Fruit fly (Drosophila melanogaster): ENCODE measurements around the gene tst.

DNA sequence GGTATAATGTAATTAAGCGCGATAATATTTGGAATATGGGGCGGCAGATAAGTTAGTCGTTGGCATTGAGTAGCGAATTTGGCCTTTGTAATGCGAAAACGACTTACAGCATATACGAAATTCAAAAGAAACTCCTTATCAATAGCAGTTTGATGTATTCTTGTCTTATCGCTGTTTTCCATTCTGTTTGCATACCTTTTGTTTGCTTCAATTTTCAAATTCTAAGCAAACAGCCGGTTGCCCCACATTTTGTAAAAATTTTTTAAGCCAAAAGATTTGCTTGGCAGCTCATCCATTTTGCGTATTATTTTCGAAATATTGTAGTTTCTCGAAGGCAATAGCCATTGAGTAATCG, 10.7 kb upstream of the tst start:
- TF ChIP-seq psq (optimal IDR thresholded peaks at IDR 0.05) (no peak), insv (optimal IDR thresholded peaks at IDR 0.05) (no peak)

Measured in Kc167 (cell line).